Worm (Caenorhabditis elegans) whole organism, L3 larva: ENCODE results near the gene F17A2.13.

ENCODE experiments used
- ceh-28 ChIP-seq: fragments of 150-350 bp; optimal IDR thresholded peaks from 2 replicates; lab custom pipeline; 2014; ENCODE audit warnings: missing biosample characterization, missing genetic modification reagents, missing genetic modification characterization
- egl-27 ChIP-seq: sonication (generic microtip); optimal IDR thresholded peaks from 4 replicates; lab custom pipeline; 2017; ENCODE audit warnings: missing biosample characterization, missing genetic modification reagents, missing genetic modification characterization
- fkh-2 ChIP-seq: fragments of 150-350 bp; optimal IDR thresholded peaks from 2 replicates; lab custom pipeline; 2014; ENCODE audit warnings: missing biosample characterization, missing genetic modification reagents, missing genetic modification characterization
- nhr-12 ChIP-seq: fragments of 150-350 bp; optimal IDR thresholded peaks from 2 replicates; lab custom pipeline; 2014; ENCODE audit warnings: missing biosample characterization, missing genetic modification characterization
- tbx-2 ChIP-seq: sonication (generic microtip); optimal IDR thresholded peaks from 2 replicates; lab custom pipeline; 2016; ENCODE audit warnings: mild to moderate bottlenecking, missing genetic modification characterization, missing compliant biosample characterization

DNA sequence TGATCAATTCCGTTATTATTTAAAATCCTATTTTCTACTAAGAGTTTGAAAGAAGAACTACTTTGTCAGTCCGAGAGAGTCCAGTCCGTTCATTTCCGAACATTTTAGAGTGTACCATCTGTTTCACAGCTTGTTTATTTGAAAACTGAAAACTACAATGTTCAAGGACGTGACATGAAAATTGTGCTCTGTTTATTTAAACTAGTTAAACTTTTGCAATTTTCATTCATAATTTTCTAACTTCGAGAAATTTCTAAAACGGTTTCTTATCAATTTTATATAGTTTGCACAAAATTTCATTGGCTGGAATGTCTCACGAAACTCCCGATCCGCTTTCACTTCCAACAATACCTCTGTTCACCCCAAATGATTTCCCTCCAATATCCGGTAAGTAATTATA, 41.0 kb upstream of the F17A2.13 start, which contains the start of gene C04B4.1:
- TF ChIP-seq fkh-2 = no peak
- TF ChIP-seq nhr-12 (tag; lab: Kevin White, UChicago) = no peak
- no peak for TF ChIP-seq ceh-28 (tag; lab: Kevin White, UChicago)
- no peak for TF ChIP-seq tbx-2 (tag; lab: Kevin White, UChicago)
- no peak for TF ChIP-seq egl-27 (tag; lab: Kevin White, UChicago)
